Fruit fly (Drosophila melanogaster) S2 (cell line): Measurements from ENCODE around the gene CG1582.

ENCODE experiments used
- CG8478 ChIP-seq: fragments of >200 bp; optimal IDR thresholded peaks from 2 replicates; lab custom pipeline; 2018
- CTCF ChIP-seq, 2 experiments: fragments of >200 bp; optimal IDR thresholded peaks; 2 replicates each; lab custom pipeline; 2018

DNA sequence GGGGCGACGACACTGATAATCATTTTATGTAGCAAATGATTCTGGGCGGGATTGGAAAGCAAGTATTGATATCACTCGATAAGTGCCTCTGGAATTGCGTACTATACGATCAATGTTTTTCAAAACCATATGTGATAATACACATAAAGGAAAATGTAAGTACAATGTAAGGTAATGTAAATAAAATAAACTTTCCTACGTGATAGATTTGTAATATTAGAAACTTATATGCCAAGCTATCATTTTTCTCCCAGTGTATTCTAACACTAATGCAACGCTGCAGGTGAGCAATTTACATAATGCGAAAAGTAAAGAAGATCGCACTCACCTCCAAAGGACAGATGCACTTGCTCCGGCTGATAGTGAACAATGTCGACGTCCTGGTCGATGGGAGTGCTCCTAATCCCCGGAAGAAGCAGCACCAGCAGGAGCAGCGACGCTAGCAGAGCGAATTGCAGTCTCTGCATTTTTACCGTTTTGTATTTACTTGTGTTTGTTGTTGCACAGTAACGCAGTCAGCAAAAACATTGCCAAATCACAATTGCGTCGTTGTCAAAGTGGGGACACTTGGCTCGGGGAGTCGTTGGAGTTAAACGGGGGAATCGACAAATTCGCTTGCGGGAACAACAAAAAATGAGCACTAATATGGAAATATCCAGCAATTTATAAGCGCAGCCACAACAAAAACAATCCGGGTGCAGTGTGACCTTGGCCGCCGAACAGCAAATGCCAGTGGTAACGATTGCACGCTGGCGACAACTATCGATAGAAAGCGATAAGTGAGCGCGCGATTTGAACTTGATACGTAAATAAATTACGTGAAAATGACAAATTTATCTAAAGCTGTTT lies 21.8 kb downstream of the CG1582 start, which contains the start of gene CG1637:
- TF ChIP-seq CTCF (optimal IDR thresholded peaks at IDR 0.05; lab: Kevin White, UChicago) (no peak), CG8478 (lab: Kevin White, UChicago) (no peak)
